Fruit fly (Drosophila melanogaster) whole organism, embryonic: ENCODE measurements around the gene CG2691.
A peak's percentile ranks its signal among the peaks of the same experiment; 100 is the strongest.

Source experiments
- B-H1 ChIP-seq: fragments of 200-800 bp; sonication (Bioruptor generic); IDR thresholded peaks from 3 replicates; pipeline ENCODE4 v1.3.6; 2022; ENCODE audit warnings: missing biosample characterization, missing genetic modification characterization
- B-H2 ChIP-seq: fragments of 200-800 bp; sonication (Bioruptor generic); optimal IDR thresholded peaks from 2 replicates; lab custom pipeline; 2018; ENCODE audit warnings: missing biosample characterization, mild to moderate bottlenecking, missing genetic modification characterization
- CG10209 ChIP-seq: fragments of 200-800 bp; sonication (Bioruptor generic); optimal IDR thresholded peaks from 3 replicates; lab custom pipeline; 2017; ENCODE audit warnings: missing biosample characterization, mild to moderate bottlenecking, missing genetic modification characterization, missing genetic modification reagents
- CG10274 ChIP-seq: fragments of 200-800 bp; sonication (Bioruptor generic); optimal IDR thresholded peaks from 3 replicates; lab custom pipeline; 2017; ENCODE audit warnings: missing biosample characterization, mild to moderate bottlenecking, missing genetic modification characterization
- CG10366 ChIP-seq: fragments of 200-800 bp; sonication (Bioruptor generic); IDR thresholded peaks from 2 replicates; pipeline ENCODE4 v1.3.6; 2022; ENCODE audit warnings: missing biosample characterization, missing genetic modification characterization
- CG10565 ChIP-seq: fragments of 200-800 bp; sonication (Bioruptor generic); optimal IDR thresholded peaks from 3 replicates; lab custom pipeline; 2016; ENCODE audit warnings: missing biosample characterization, mild to moderate bottlenecking, missing genetic modification characterization
- CG11398 ChIP-seq: fragments of 200-800 bp; sonication (Bioruptor generic); optimal IDR thresholded peaks from 2 replicates; lab custom pipeline; 2016; ENCODE audit warnings: missing biosample characterization, missing genetic modification characterization
- CG11504 ChIP-seq: fragments of 200-800 bp; sonication (Bioruptor generic); optimal IDR thresholded peaks from 3 replicates; lab custom pipeline; 2019; ENCODE audit warnings: missing biosample characterization, mild to moderate bottlenecking, missing genetic modification characterization, moderate library complexity
- CG12659 ChIP-seq: fragments of 200-800 bp; sonication (Bioruptor generic); optimal IDR thresholded peaks from 3 replicates; lab custom pipeline; 2017; ENCODE audit warnings: mild to moderate bottlenecking, missing biosample characterization, missing genetic modification reagents, missing genetic modification characterization
- CG13287 ChIP-seq: fragments of 200-800 bp; sonication (Bioruptor generic); IDR thresholded peaks from 2 replicates; pipeline ENCODE4 v1.3.6; 2022; ENCODE audit warnings: missing biosample characterization, missing genetic modification characterization; ENCODE audit not compliant: partially characterized antibody
- CG13775 ChIP-seq: fragments of 200-800 bp; sonication (Bioruptor generic); optimal IDR thresholded peaks from 3 replicates; lab custom pipeline; 2017; ENCODE audit warnings: missing biosample characterization, mild to moderate bottlenecking, missing genetic modification characterization
- CG14050 ChIP-seq: fragments of 200-800 bp; sonication (Bioruptor generic); IDR thresholded peaks from 3 replicates; pipeline ENCODE4 v1.3.6; 2022; ENCODE audit warnings: missing biosample characterization, missing genetic modification characterization
- CG14710 ChIP-seq: fragments of 200-800 bp; sonication (Bioruptor generic); optimal IDR thresholded peaks from 3 replicates; lab custom pipeline; 2019; ENCODE audit warnings: missing biosample characterization, mild to moderate bottlenecking, missing genetic modification characterization, moderate library complexity
- CG15269 ChIP-seq: fragments of 200-800 bp; sonication (Bioruptor generic); optimal IDR thresholded peaks from 2 replicates; lab custom pipeline; 2018; ENCODE audit warnings: missing biosample characterization, mild to moderate bottlenecking, missing genetic modification characterization, moderate library complexity
- CG17328 ChIP-seq: fragments of 200-800 bp; sonication (Bioruptor generic); IDR thresholded peaks from 2 replicates; pipeline ENCODE4 v1.3.6; 2022; ENCODE audit warnings: missing biosample characterization, missing genetic modification characterization
- CG17912 ChIP-seq: fragments of 200-800 bp; sonication (Bioruptor generic); optimal IDR thresholded peaks from 2 replicates; lab custom pipeline; 2018; ENCODE audit warnings: missing biosample characterization, mild to moderate bottlenecking, missing genetic modification characterization
- CG2712 ChIP-seq: fragments of 200-800 bp; optimal IDR thresholded peaks from 3 replicates; lab custom pipeline; 2019; ENCODE audit warnings: missing biosample characterization, mild to moderate bottlenecking, missing genetic modification characterization, moderate library complexity
- CG2889 ChIP-seq: fragments of 200-800 bp; sonication (Bioruptor generic); IDR thresholded peaks from 3 replicates; pipeline ENCODE4 v1.3.6; 2022; ENCODE audit warnings: missing biosample characterization, missing genetic modification characterization
- CG5245 ChIP-seq: fragments of 200-800 bp; sonication (Bioruptor generic); optimal IDR thresholded peaks from 3 replicates; lab custom pipeline; 2016; ENCODE audit warnings: missing biosample characterization, missing genetic modification characterization
- CG6654 ChIP-seq: fragments of 200-800 bp; sonication (Bioruptor generic); optimal IDR thresholded peaks from 2 replicates; lab custom pipeline; 2017; ENCODE audit warnings: missing biosample characterization, mild to moderate bottlenecking, missing genetic modification characterization
- CG7963 ChIP-seq: fragments of 200-800 bp; sonication (Bioruptor generic); IDR thresholded peaks from 3 replicates; pipeline ENCODE4 v1.3.6; 2022; ENCODE audit warnings: missing biosample characterization, missing genetic modification characterization; ENCODE audit not compliant: partially characterized antibody
- CG8388 ChIP-seq: fragments of 200-800 bp; sonication (Bioruptor generic); optimal IDR thresholded peaks from 2 replicates; lab custom pipeline; 2019; ENCODE audit warnings: missing biosample characterization, mild to moderate bottlenecking, missing genetic modification characterization, moderate library complexity
- Camta ChIP-seq: fragments of 200-800 bp; sonication (Bioruptor generic); optimal IDR thresholded peaks from 2 replicates; lab custom pipeline; 2016; ENCODE audit warnings: missing biosample characterization, missing genetic modification characterization
- Dip3 ChIP-seq: fragments of 200-800 bp; sonication (Bioruptor generic); optimal IDR thresholded peaks from 3 replicates; lab custom pipeline; 2016; ENCODE audit warnings: missing biosample characterization, missing genetic modification characterization
- Doc2 ChIP-seq: fragments of 200-800 bp; sonication (Bioruptor generic); IDR thresholded peaks from 2 replicates; pipeline ENCODE4 v1.3.6; 2022; ENCODE audit warnings: missing biosample characterization, missing genetic modification characterization
- Dp ChIP-seq: fragments of 200-800 bp; sonication (Bioruptor generic); optimal IDR thresholded peaks from 2 replicates; lab custom pipeline; 2018; ENCODE audit warnings: missing biosample characterization, mild to moderate bottlenecking, missing genetic modification characterization, moderate library complexity
- Drgx ChIP-seq: fragments of 200-800 bp; sonication (Bioruptor generic); IDR thresholded peaks from 2 replicates; pipeline ENCODE4 v1.3.6; 2022; ENCODE audit warnings: missing biosample characterization, missing genetic modification characterization
- HLH3B ChIP-seq: fragments of 200-800 bp; sonication (Bioruptor generic); IDR thresholded peaks from 2 replicates; pipeline ENCODE4 v1.3.6; 2022; ENCODE audit warnings: missing biosample characterization, missing genetic modification characterization
- Hey ChIP-seq: fragments of 200-800 bp; sonication (Bioruptor generic); optimal IDR thresholded peaks from 3 replicates; lab custom pipeline; 2018; ENCODE audit warnings: missing biosample characterization, mild to moderate bottlenecking, missing genetic modification characterization
- Hmx ChIP-seq: fragments of 200-800 bp; sonication (Bioruptor generic); optimal IDR thresholded peaks from 2 replicates; lab custom pipeline; 2016; ENCODE audit warnings: missing biosample characterization, missing genetic modification characterization
- Lpt ChIP-seq: fragments of >200 bp; optimal IDR thresholded peaks from 2 replicates; lab custom pipeline; 2018; ENCODE audit warnings: missing biosample characterization, missing genetic modification characterization
- Myb ChIP-seq: fragments of 200-800 bp; sonication (Bioruptor generic); optimal IDR thresholded peaks from 2 replicates; lab custom pipeline; 2016; ENCODE audit warnings: missing biosample characterization, missing genetic modification characterization
- Rfx ChIP-seq: fragments of 200-800 bp; sonication (Bioruptor generic); IDR thresholded peaks from 2 replicates; pipeline ENCODE4 v1.3.6; 2022; ENCODE audit warnings: missing biosample characterization, missing genetic modification characterization
- Rx ChIP-seq: fragments of 200-800 bp; sonication (Bioruptor generic); IDR thresholded peaks from 2 replicates; pipeline ENCODE4 v1.3.6; 2022; ENCODE audit warnings: missing biosample characterization, missing genetic modification characterization
- Six4 ChIP-seq: fragments of 200-800 bp; sonication (Bioruptor generic); optimal IDR thresholded peaks from 2 replicates; lab custom pipeline; 2016; ENCODE audit warnings: missing biosample characterization, missing genetic modification characterization
- YL-1 ChIP-seq: fragments of 200-800 bp; sonication (Bioruptor generic); optimal IDR thresholded peaks from 3 replicates; lab custom pipeline; 2017; ENCODE audit warnings: missing biosample characterization, mild to moderate bottlenecking, missing genetic modification characterization
- ab ChIP-seq: fragments of 200-800 bp; sonication (Bioruptor generic); optimal IDR thresholded peaks from 2 replicates; lab custom pipeline; 2016; ENCODE audit warnings: missing biosample characterization, missing genetic modification characterization
- aop ChIP-seq: fragments of 200-800 bp; sonication (Bioruptor generic); IDR thresholded peaks from 2 replicates; pipeline ENCODE4 v1.3.6; 2022; ENCODE audit warnings: missing biosample characterization, missing genetic modification characterization
- cg ChIP-seq: fragments of 200-800 bp; sonication (Bioruptor generic); optimal IDR thresholded peaks from 3 replicates; lab custom pipeline; 2019; ENCODE audit warnings: missing biosample characterization, mild to moderate bottlenecking, missing genetic modification characterization, moderate library complexity
- chm ChIP-seq: fragments of 200-800 bp; sonication (Bioruptor generic); IDR thresholded peaks from 2 replicates; pipeline ENCODE4 v1.3.6; 2022; ENCODE audit warnings: missing biosample characterization, missing genetic modification characterization
- ftz-f1 ChIP-seq: fragments of 200-800 bp; sonication (Bioruptor generic); optimal IDR thresholded peaks from 2 replicates; lab custom pipeline; 2016; ENCODE audit warnings: missing biosample characterization, missing genetic modification characterization
- hb ChIP-seq: fragments of 200-800 bp; sonication (Bioruptor generic); IDR thresholded peaks from 3 replicates; pipeline ENCODE4 v1.3.6; 2022; ENCODE audit warnings: missing biosample characterization, missing genetic modification characterization; ENCODE audit not compliant: partially characterized antibody
- inv ChIP-seq: fragments of 200-800 bp; sonication (Bioruptor generic); IDR thresholded peaks from 2 replicates; pipeline ENCODE4 v1.3.6; 2022; ENCODE audit warnings: missing biosample characterization, missing genetic modification characterization; ENCODE audit not compliant: partially characterized antibody
- mld ChIP-seq: fragments of 200-800 bp; sonication (Bioruptor generic); IDR thresholded peaks from 3 replicates; pipeline ENCODE4 v1.3.6; 2022; ENCODE audit warnings: missing biosample characterization, missing genetic modification characterization; ENCODE audit not compliant: partially characterized antibody
- salm ChIP-seq: fragments of 200-800 bp; sonication (Bioruptor generic); optimal IDR thresholded peaks from 2 replicates; lab custom pipeline; 2018; ENCODE audit warnings: missing biosample characterization, mild to moderate bottlenecking, missing genetic modification characterization
- scrt ChIP-seq: fragments of 200-800 bp; sonication (Bioruptor generic); optimal IDR thresholded peaks from 2 replicates; lab custom pipeline; 2018; ENCODE audit warnings: missing biosample characterization, mild to moderate bottlenecking, missing genetic modification characterization, moderate library complexity
- tin ChIP-seq: fragments of 200-800 bp; sonication (Bioruptor generic); optimal IDR thresholded peaks from 3 replicates; lab custom pipeline; 2016; ENCODE audit warnings: missing biosample characterization, missing genetic modification characterization
- tup ChIP-seq: fragments of 200-800 bp; sonication (Bioruptor generic); optimal IDR thresholded peaks from 2 replicates; lab custom pipeline; 2016; ENCODE audit warnings: missing biosample characterization, mild to moderate bottlenecking, missing genetic modification characterization, moderate library complexity
- wek ChIP-seq: fragments of 200-800 bp; sonication (Bioruptor generic); optimal IDR thresholded peaks from 3 replicates; lab custom pipeline; 2018; ENCODE audit warnings: missing biosample characterization, mild to moderate bottlenecking, missing genetic modification characterization, moderate library complexity

The CG2691 gene

DNA sequence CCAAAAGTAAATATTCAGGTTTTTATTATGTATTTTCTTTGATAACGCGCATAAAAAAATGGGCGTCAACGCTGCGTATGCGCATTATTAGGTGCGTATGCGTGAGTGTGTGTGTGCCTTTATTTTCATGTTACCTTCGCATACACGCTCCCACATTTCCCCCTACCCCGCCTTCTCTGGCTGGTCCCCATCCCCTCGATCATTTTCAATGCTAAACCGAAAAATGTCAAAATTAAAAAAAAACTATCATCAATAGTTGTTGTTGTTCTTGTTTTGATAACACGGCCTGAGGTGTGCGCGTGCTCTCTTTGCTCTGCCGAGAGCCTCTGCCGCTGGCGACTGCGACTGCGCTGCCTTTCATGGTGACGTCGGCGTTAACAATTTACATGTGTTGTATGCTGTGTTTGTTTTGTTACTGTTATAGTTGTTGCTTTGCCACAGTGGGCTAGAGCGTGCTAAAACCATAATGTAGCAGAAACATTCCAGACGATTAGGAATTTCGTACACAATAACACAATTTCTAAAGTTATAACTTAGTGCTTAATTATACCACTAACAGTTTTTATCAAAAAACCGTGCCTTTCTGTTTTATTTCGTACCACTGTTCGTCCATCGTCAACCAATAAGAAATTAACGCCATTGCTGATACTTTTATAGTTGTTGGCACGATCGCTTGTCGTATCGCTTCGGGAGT, 15.9 kb upstream of the CG2691 start (continued):
- TF ChIP-seq CG11504 (tag; lab: Kevin White, UChicago) (peak; percentile 98), Camta (GFP tag; lab: Kevin White, UChicago) (peak; percentile 99), cg (GFP tag; lab: Kevin White, UChicago) (peak; percentile 53), CG2712 (peak; percentile 99), Lpt (no peak), chm (peak; percentile 99), aop (peak; percentile 95), Myb (GFP tag; lab: Kevin White, UChicago) (peak; percentile 91), Drgx (GFP tag; lab: Robert Waterston, UW) (peak; percentile 99), CG17328 (GFP tag; lab: Robert Waterston, UW) (peak; percentile 99), CG13775 (peak; percentile 95), tin (peak; percentile 99), tup (peak; percentile 98), CG6654 (GFP tag; lab: Kevin White, UChicago) (peak; percentile 92), CG13287 (peak; percentile 68), CG10209 (peak; percentile 99), CG8388 (GFP tag; lab: Kevin White, UChicago) (peak; percentile 97), Rx (GFP tag; lab: Robert Waterston, UW) (peak; percentile 99), Hey (peak; percentile 89), Six4 (GFP tag; lab: Kevin White, UChicago) (peak; percentile 98), CG15269 (tag; lab: Kevin White, UChicago) (peak; percentile 99), B-H1 (GFP tag; lab: Robert Waterston, UW) (peak; percentile 99), CG10366 (GFP tag; lab: Robert Waterston, UW) (peak; percentile 99), Doc2 (GFP tag; lab: Robert Waterston, UW) (peak; percentile 96), CG10274 (GFP tag; lab: Kevin White, UChicago) (peak; percentile 93), HLH3B (GFP tag; lab: Robert Waterston, UW) (peak; percentile 99), B-H2 (GFP tag; lab: Kevin White, UChicago) (peak; percentile 93), ab (GFP tag; lab: Kevin White, UChicago) (peak; percentile 95), YL-1 (GFP tag; lab: Kevin White, UChicago) (peak; percentile 96), hb (peak; percentile 78; the same call in 1 of the 3 replicates), CG14050 (peak; percentile 98), Dp (GFP tag; lab: Kevin White, UChicago) (peak; percentile 33), CG7963 (GFP tag; lab: Robert Waterston, UW) (peak; percentile 77; the same call in 2 of the 3 replicates), CG17912 (GFP tag; lab: Kevin White, UChicago) (peak; percentile 92), CG14710 (tag; lab: Kevin White, UChicago) (peak; percentile 96), CG10565 (peak; percentile 96), CG11398 (GFP tag; lab: Kevin White, UChicago) (peak; percentile 98), Hmx (GFP tag; lab: Kevin White, UChicago) (peak; percentile 92), scrt (GFP tag; lab: Kevin White, UChicago) (peak; percentile 96), inv (peak; percentile 58), wek (GFP tag; lab: Kevin White, UChicago) (peak; percentile 93), CG12659 (GFP tag; lab: Kevin White, UChicago) (peak; percentile 99), Rfx (peak; percentile 99), ftz-f1 (GFP tag; lab: Kevin White, UChicago) (peak; percentile 82), mld (GFP tag; lab: Robert Waterston, UW) (peak; percentile 73; the same call in 2 of the 3 replicates), CG2889 (GFP tag; lab: Robert Waterston, UW) (peak; percentile 97), Dip3 (peak; percentile 98), salm (tag; lab: Kevin White, UChicago) (peak; percentile 99), CG5245 (GFP tag; lab: Kevin White, UChicago) (peak; percentile 98)
